Fruit fly (Drosophila melanogaster) whole organism, embryonic: ENCODE data around the gene Wdfy2.
A peak's percentile ranks its signal among the peaks of the same experiment; 100 is the strongest.

Experiments used
- Ada2b ChIP-seq: fragments of 200-800 bp; sonication (Bioruptor generic); IDR thresholded peaks from 2 replicates; pipeline ENCODE4 v1.3.6; 2022; ENCODE audit warnings: missing biosample characterization, missing genetic modification characterization
- BEAF-32 ChIP-seq: fragments of 200-800 bp; sonication (Bioruptor generic); optimal IDR thresholded peaks from 3 replicates; lab custom pipeline; 2017; ENCODE audit warnings: missing biosample characterization, missing genetic modification characterization, mild to moderate bottlenecking, moderate library complexity, missing genetic modification reagents
- Blimp-1 ChIP-seq: fragments of 200-800 bp; sonication (Bioruptor generic); optimal IDR thresholded peaks from 3 replicates; lab custom pipeline; 2018; ENCODE audit warnings: missing biosample characterization, missing genetic modification characterization, mild to moderate bottlenecking, moderate library complexity, missing genetic modification reagents
- CG10267 ChIP-seq: fragments of 200-800 bp; sonication (Bioruptor generic); optimal IDR thresholded peaks from 2 replicates; lab custom pipeline; 2018; ENCODE audit warnings: missing biosample characterization, mild to moderate bottlenecking, missing genetic modification characterization, moderate library complexity
- CG2875 ChIP-seq: fragments of 200-800 bp; sonication (Bioruptor generic); optimal IDR thresholded peaks from 2 replicates; lab custom pipeline; 2017; ENCODE audit warnings: missing biosample characterization, mild to moderate bottlenecking, missing genetic modification characterization, missing genetic modification reagents
- CG3407 ChIP-seq: fragments of 200-800 bp; sonication (Bioruptor generic); optimal IDR thresholded peaks from 2 replicates; lab custom pipeline; 2018; ENCODE audit warnings: missing biosample characterization, mild to moderate bottlenecking, missing genetic modification characterization
- CG34224 ChIP-seq: fragments of 200-800 bp; sonication (Bioruptor generic); IDR thresholded peaks from 3 replicates; pipeline ENCODE4 v1.3.6; 2022; ENCODE audit warnings: missing biosample characterization, missing genetic modification characterization; ENCODE audit not compliant: partially characterized antibody
- CG6854 ChIP-seq: fragments of 200-800 bp; sonication (Bioruptor generic); optimal IDR thresholded peaks from 3 replicates; lab custom pipeline; 2017; ENCODE audit warnings: missing biosample characterization, mild to moderate bottlenecking, missing genetic modification characterization
- CG7839 ChIP-seq: fragments of 200-800 bp; sonication (Bioruptor generic); optimal IDR thresholded peaks from 3 replicates; lab custom pipeline; 2018; ENCODE audit warnings: missing biosample characterization, mild to moderate bottlenecking, missing genetic modification characterization, moderate library complexity
- CG8290 ChIP-seq, 3 experiments: fragments of 200-800 bp; sonication (Bioruptor generic); optimal IDR thresholded peaks; 2 replicates each; lab custom pipeline; 2016 to 2019; ENCODE audit warnings: missing biosample characterization in 3 of 3, missing genetic modification characterization in 3 of 3, mild to moderate bottlenecking in 2 of 3, moderate library complexity in 1 of 3
- CG8765 ChIP-seq: fragments of 200-800 bp; sonication (Bioruptor generic); IDR thresholded peaks from 2 replicates; pipeline ENCODE4 v1.3.6; 2022; ENCODE audit warnings: missing biosample characterization, missing genetic modification characterization
- Camta ChIP-seq: fragments of 200-800 bp; sonication (Bioruptor generic); optimal IDR thresholded peaks from 2 replicates; lab custom pipeline; 2016; ENCODE audit warnings: missing biosample characterization, missing genetic modification characterization
- D ChIP-seq, 2 experiments: fragments of 200-800 bp in 1 of 2; fragments of >200 bp in 1 of 2; sonication (Bioruptor generic) in 1 of 2; optimal IDR thresholded peaks; 2 replicates in 1 of 2; 3 replicates in 1 of 2; lab custom pipeline; 2017; ENCODE audit warnings: mild to moderate bottlenecking in 1 of 2, missing biosample characterization in 1 of 2, missing genetic modification characterization in 1 of 2, missing genetic modification reagents in 1 of 2
- Dref ChIP-seq: fragments of 200-800 bp; sonication (Bioruptor generic); IDR thresholded peaks from 2 replicates; pipeline ENCODE4 v1.3.6; 2022; ENCODE audit warnings: missing biosample characterization, missing genetic modification characterization
- E2f1 ChIP-seq: fragments of 200-800 bp; sonication (Bioruptor generic); IDR thresholded peaks from 2 replicates; pipeline ENCODE4 v1.3.6; 2022; ENCODE audit warnings: missing biosample characterization, missing genetic modification characterization
- MESR4 ChIP-seq: fragments of 200-800 bp; sonication (Bioruptor generic); optimal IDR thresholded peaks from 2 replicates; lab custom pipeline; 2018; ENCODE audit warnings: missing biosample characterization, mild to moderate bottlenecking, missing genetic modification characterization, moderate library complexity
- Opbp ChIP-seq: fragments of 200-800 bp; sonication (Bioruptor generic); IDR thresholded peaks from 3 replicates; pipeline ENCODE4 v1.3.6; 2022; ENCODE audit warnings: missing biosample characterization, missing genetic modification characterization; ENCODE audit not compliant: partially characterized antibody
- Vsx1 ChIP-seq: fragments of 200-800 bp; sonication (Bioruptor generic); optimal IDR thresholded peaks from 2 replicates; lab custom pipeline; 2017; ENCODE audit warnings: missing biosample characterization, mild to moderate bottlenecking, missing genetic modification characterization, missing genetic modification reagents
- Xrp1 ChIP-seq: fragments of 200-800 bp; sonication (Bioruptor generic); IDR thresholded peaks from 2 replicates; pipeline ENCODE4 v1.3.6; 2022; ENCODE audit warnings: missing biosample characterization, missing genetic modification characterization
- bab2 ChIP-seq: fragments of 200-800 bp; sonication (Bioruptor generic); optimal IDR thresholded peaks from 2 replicates; lab custom pipeline; 2016; ENCODE audit warnings: missing biosample characterization, missing genetic modification characterization
- bowl ChIP-seq: fragments of 200-800 bp; sonication (Bioruptor generic); IDR thresholded peaks from 2 replicates; pipeline ENCODE4 v1.3.6; 2022; ENCODE audit warnings: missing biosample characterization, missing genetic modification characterization
- cwo ChIP-seq: fragments of 200-800 bp; sonication (Bioruptor generic); optimal IDR thresholded peaks from 3 replicates; lab custom pipeline; 2017; ENCODE audit warnings: missing biosample characterization, missing genetic modification characterization, mild to moderate bottlenecking, moderate library complexity, missing genetic modification reagents
- da ChIP-seq: fragments of 200-800 bp; sonication (Bioruptor generic); optimal IDR thresholded peaks from 2 replicates; lab custom pipeline; 2016; ENCODE audit warnings: missing biosample characterization, missing genetic modification characterization
- dimm ChIP-seq: fragments of 200-800 bp; sonication (Bioruptor generic); IDR thresholded peaks from 2 replicates; pipeline ENCODE4 v1.3.6; 2022; ENCODE audit warnings: missing biosample characterization, missing genetic modification characterization
- fd3F ChIP-seq: fragments of 200-800 bp; sonication (Bioruptor generic); optimal IDR thresholded peaks from 2 replicates; lab custom pipeline; 2018; ENCODE audit warnings: missing biosample characterization, mild to moderate bottlenecking, missing genetic modification characterization, moderate library complexity
- gcm2 ChIP-seq: fragments of 200-800 bp; sonication (Bioruptor generic); optimal IDR thresholded peaks from 2 replicates; lab custom pipeline; 2016; ENCODE audit warnings: missing biosample characterization, missing genetic modification characterization
- gfzf ChIP-seq: fragments of 200-800 bp; sonication (Bioruptor generic); optimal IDR thresholded peaks from 2 replicates; lab custom pipeline; 2016; ENCODE audit warnings: missing biosample characterization, mild to moderate bottlenecking, missing genetic modification characterization, moderate library complexity
- hb ChIP-seq: fragments of 200-800 bp; sonication (Bioruptor generic); IDR thresholded peaks from 3 replicates; pipeline ENCODE4 v1.3.6; 2022; ENCODE audit warnings: missing biosample characterization, missing genetic modification characterization; ENCODE audit not compliant: partially characterized antibody
- hkb ChIP-seq, 2 experiments: fragments of 200-800 bp in 1 of 2; fragments of >200 bp in 1 of 2; sonication (Bioruptor generic) in 1 of 2; IDR thresholded peaks in 1 of 2; optimal IDR thresholded peaks in 1 of 2; 2 replicates each; pipeline versions ENCODE4 v1.3.6 to Lab custom; 2017 to 2022; ENCODE audit warnings: missing biosample characterization in 1 of 2, missing genetic modification characterization in 1 of 2
- insv ChIP-seq, 2 experiments: fragments of 200-800 bp; sonication (Bioruptor generic); optimal IDR thresholded peaks; 3 replicates each; lab custom pipeline; 2016 to 2018; ENCODE audit warnings: missing biosample characterization in 2 of 2, missing genetic modification characterization in 2 of 2
- luna ChIP-seq: fragments of 200-800 bp; sonication (Bioruptor generic); optimal IDR thresholded peaks from 2 replicates; lab custom pipeline; 2016; ENCODE audit warnings: missing biosample characterization, missing genetic modification characterization
- maf-S ChIP-seq: fragments of 200-800 bp; sonication (Bioruptor generic); optimal IDR thresholded peaks from 2 replicates; lab custom pipeline; 2016; ENCODE audit warnings: missing biosample characterization, missing genetic modification characterization
- nerfin-2 ChIP-seq: fragments of 200-800 bp; sonication (Bioruptor generic); IDR thresholded peaks from 2 replicates; pipeline ENCODE4 v1.3.6; 2022; ENCODE audit warnings: missing biosample characterization, missing genetic modification characterization; ENCODE audit not compliant: partially characterized antibody
- ro ChIP-seq: fragments of 200-800 bp; sonication (Bioruptor generic); IDR thresholded peaks from 2 replicates; pipeline ENCODE4 v1.3.6; 2022; ENCODE audit warnings: missing biosample characterization, missing genetic modification characterization
- row ChIP-seq: fragments of 200-800 bp; sonication (Bioruptor generic); IDR thresholded peaks from 3 replicates; pipeline ENCODE4 v1.3.6; 2022; ENCODE audit warnings: missing biosample characterization, missing genetic modification characterization
- run ChIP-seq: fragments of 200-800 bp; sonication (Bioruptor generic); optimal IDR thresholded peaks from 3 replicates; lab custom pipeline; 2018; ENCODE audit warnings: missing biosample characterization, mild to moderate bottlenecking, missing genetic modification characterization
- schlank ChIP-seq: fragments of 200-800 bp; sonication (Bioruptor generic); optimal IDR thresholded peaks from 2 replicates; lab custom pipeline; 2018; ENCODE audit warnings: missing biosample characterization, mild to moderate bottlenecking, missing genetic modification characterization
- sens ChIP-seq: fragments of 200-800 bp; sonication (Bioruptor generic); peaks from one replicate; lab custom pipeline; 2016; ENCODE audit warnings: missing biosample characterization, missing genetic modification characterization
- sob ChIP-seq: fragments of 200-800 bp; sonication (Bioruptor generic); IDR thresholded peaks from 2 replicates; pipeline ENCODE4 v1.3.6; 2022; ENCODE audit warnings: missing biosample characterization, missing genetic modification characterization
- sug ChIP-seq: fragments of 200-800 bp; optimal IDR thresholded peaks from 2 replicates; lab custom pipeline; 2019; ENCODE audit warnings: missing biosample characterization, mild to moderate bottlenecking, missing genetic modification characterization, moderate library complexity
- tll ChIP-seq, 2 experiments: fragments of 200-800 bp in 1 of 2; fragments of >200 bp in 1 of 2; sonication (Bioruptor generic) in 1 of 2; optimal IDR thresholded peaks; 2 replicates each; lab custom pipeline; 2017 to 2019; ENCODE audit warnings: missing biosample characterization in 2 of 2, missing genetic modification characterization in 2 of 2, mild to moderate bottlenecking in 1 of 2, moderate library complexity in 1 of 2
- unc-4 ChIP-seq: fragments of 200-800 bp; sonication (Bioruptor generic); IDR thresholded peaks from 2 replicates; pipeline ENCODE4 v1.3.6; 2022; ENCODE audit warnings: missing biosample characterization, missing genetic modification characterization; ENCODE audit not compliant: partially characterized antibody
- vnd ChIP-seq: fragments of 200-800 bp; sonication (Bioruptor generic); IDR thresholded peaks from 3 replicates; pipeline ENCODE4 v1.3.6; 2022; ENCODE audit warnings: missing biosample characterization, missing genetic modification characterization; ENCODE audit not compliant: partially characterized antibody
- zen2 ChIP-seq: fragments of 200-800 bp; sonication (Bioruptor generic); IDR thresholded peaks from 3 replicates; pipeline ENCODE4 v1.3.6; 2022; ENCODE audit warnings: missing biosample characterization, missing genetic modification characterization; ENCODE audit not compliant: partially characterized antibody
- zfh1 ChIP-seq: fragments of 200-800 bp; sonication (Bioruptor generic); IDR thresholded peaks from 3 replicates; pipeline ENCODE4 v1.3.6; 2022; ENCODE audit warnings: missing biosample characterization, missing genetic modification characterization

Gene Wdfy2

DNA sequence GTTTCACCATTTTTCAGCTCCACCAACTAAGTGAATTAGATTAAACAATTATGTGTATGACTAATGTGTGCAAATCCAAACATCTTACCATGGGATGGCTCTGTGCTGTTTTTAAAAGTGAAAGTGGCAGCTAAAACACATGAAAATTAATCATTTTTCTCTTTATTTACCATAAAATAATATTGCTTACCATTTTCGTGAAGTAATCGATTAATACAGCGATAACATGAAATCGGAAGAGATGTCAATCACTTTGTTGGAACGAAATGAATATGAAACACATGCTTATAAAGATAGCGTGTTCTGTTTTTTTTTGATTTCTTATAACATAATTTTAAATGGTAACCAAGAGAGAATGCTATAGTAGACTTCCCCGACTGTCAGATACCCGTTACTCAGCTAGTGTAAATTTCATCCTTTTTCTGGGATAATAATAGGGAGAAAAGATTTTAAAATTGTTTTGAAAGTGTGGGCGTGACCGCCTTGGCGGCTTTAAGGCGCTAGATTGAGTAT, 19.2 kb upstream of the Wdfy2 start (continued):
- TF ChIP-seq fd3F, result no peak
- peak; percentile 57 for TF ChIP-seq BEAF-32 (GFP tag; lab: Kevin White, UChicago)
- TF ChIP-seq Opbp (GFP tag; lab: Robert Waterston, UW), result no peak
- TF ChIP-seq zfh1 (GFP tag; lab: Robert Waterston, UW), result no peak
- TF ChIP-seq tll (GFP tag; optimal IDR thresholded peaks at IDR 0.05; lab: Kevin White, UChicago), result no peak
- TF ChIP-seq hkb (optimal IDR thresholded peaks at IDR 0.05; lab: Kevin White, UChicago), result no peak
- TF ChIP-seq hkb (GFP tag; IDR thresholded peaks at IDR 0.05; lab: Robert Waterston, UW), result no peak
- no peak for TF ChIP-seq da (GFP tag; lab: Kevin White, UChicago)
- TF ChIP-seq sens, result peak; percentile 91
- peak; percentile 67 for TF ChIP-seq Dref (GFP tag; lab: Robert Waterston, UW)
- TF ChIP-seq sug (tag; lab: Kevin White, UChicago), result no peak
- TF ChIP-seq, all 482 proteins: peak for 48

DNA sequence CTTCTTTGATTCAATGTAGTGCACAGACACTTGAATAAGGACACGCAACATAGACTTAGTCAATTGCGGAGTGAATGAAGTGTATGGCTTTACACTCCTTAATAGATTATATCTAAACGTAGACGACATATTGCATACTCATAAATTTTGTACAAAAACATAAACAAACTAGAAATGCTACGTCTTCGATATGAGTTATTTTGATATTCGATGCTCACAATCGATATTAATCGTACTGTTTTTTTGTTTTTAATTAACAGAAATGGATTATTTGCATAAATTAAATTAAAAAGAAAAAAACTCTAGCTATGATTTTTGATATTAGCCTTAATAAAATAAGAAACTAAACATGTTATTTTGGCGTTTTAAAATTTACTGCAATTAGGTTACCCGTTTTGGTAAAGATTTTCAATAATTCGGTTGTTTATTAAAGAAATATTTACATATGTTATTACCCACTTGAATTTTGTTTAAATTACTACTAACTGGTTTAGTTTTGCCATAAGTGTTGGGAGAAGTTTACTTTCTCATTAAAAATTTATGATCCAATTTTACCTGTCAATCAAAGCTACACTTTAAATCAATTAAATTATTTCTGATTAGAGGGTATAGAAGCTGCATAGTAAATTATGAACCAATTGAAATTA, 18.0 kb upstream of the Wdfy2 start, which contains the start of the genes CG17768, LSm-4 and Ir31a:
Gene CG17768, minus strand, starts transcription at position 196 of the 647 bp plus-strand sequence.
Gene LSm-4, minus strand, starts transcription at position 196 of the 647 bp plus-strand sequence.
Gene Ir31a, plus strand, starts transcription at position 558 of the 647 bp plus-strand sequence.
- peak; percentile 85 for TF ChIP-seq CG34224 (GFP tag; lab: Robert Waterston, UW)
- TF ChIP-seq CG10267, result peak; percentile 1
- TF ChIP-seq CG2875 (GFP tag; lab: Kevin White, UChicago), result no peak
- peak; percentile 27 for TF ChIP-seq CG8290 (GFP tag; optimal IDR thresholded peaks at IDR 0.05; lab: Kevin White, UChicago)
- TF ChIP-seq CG8290 (tag; optimal IDR thresholded peaks at IDR 0.05; lab: Kevin White, UChicago), result no peak
- TF ChIP-seq nerfin-2 (GFP tag; lab: Robert Waterston, UW), result peak; percentile 49; the same call in 1 of the 2 replicates
- no peak for TF ChIP-seq CG8765 (GFP tag; lab: Robert Waterston, UW)
- TF ChIP-seq vnd (GFP tag; lab: Robert Waterston, UW), result peak; percentile 59; the same call in 2 of the 3 replicates
- TF ChIP-seq Camta, result no peak
- TF ChIP-seq E2f1 (GFP tag; lab: Robert Waterston, UW), result no peak
- peak; percentile 83 for TF ChIP-seq unc-4
- peak; percentile 68 for TF ChIP-seq hb
- TF ChIP-seq run (tag; lab: Kevin White, UChicago), result no peak
- no peak for TF ChIP-seq luna (GFP tag; lab: Kevin White, UChicago)
- no peak for TF ChIP-seq gcm2 (GFP tag; lab: Kevin White, UChicago)
- TF ChIP-seq Ada2b (GFP tag; lab: Robert Waterston, UW), result no peak
- TF ChIP-seq insv (GFP tag; optimal IDR thresholded peaks at IDR 0.05; lab: Kevin White, UChicago), result no peak
- TF ChIP-seq zen2, result peak; percentile 46; the same call in 1 of the 3 replicates
- no peak for TF ChIP-seq gfzf
- TF ChIP-seq CG7839 (tag; lab: Kevin White, UChicago), result no peak
- TF ChIP-seq CG3407 (GFP tag; lab: Kevin White, UChicago), result no peak
- no peak for TF ChIP-seq maf-S
- TF ChIP-seq row (GFP tag; lab: Robert Waterston, UW), result peak; percentile 54
- TF ChIP-seq cwo, result no peak
- no peak for TF ChIP-seq ro
- no peak for TF ChIP-seq schlank (tag; lab: Kevin White, UChicago)
- TF ChIP-seq bowl (GFP tag; lab: Robert Waterston, UW), result no peak
- no peak for TF ChIP-seq dimm
- TF ChIP-seq CG6854 (GFP tag; lab: Kevin White, UChicago), result no peak
- TF ChIP-seq sob (GFP tag; lab: Robert Waterston, UW), result no peak
- TF ChIP-seq bab2 (GFP tag; lab: Kevin White, UChicago), result no peak
- TF ChIP-seq MESR4 (GFP tag; lab: Kevin White, UChicago), result peak; percentile 42
- TF ChIP-seq Vsx1 (GFP tag; lab: Kevin White, UChicago), result no peak
- TF ChIP-seq Xrp1 (GFP tag; lab: Robert Waterston, UW), result no peak
- no peak for TF ChIP-seq Blimp-1 (GFP tag; lab: Kevin White, UChicago)
- TF ChIP-seq D (optimal IDR thresholded peaks at IDR 0.05; lab: Kevin White, UChicago), result no peak
- no peak for TF ChIP-seq D (GFP tag; optimal IDR thresholded peaks at IDR 0.05; lab: Kevin White, UChicago)
